Fruit fly (Drosophila melanogaster) whole organism, adult: ENCODE results near the gene ec.

Source experiments
- CG11617 ChIP-seq: fragments of 200-800 bp; sonication (Bioruptor generic); optimal IDR thresholded peaks from 2 replicates; lab custom pipeline; 2017; ENCODE audit warnings: mild to moderate bottlenecking, missing biosample characterization, missing genetic modification reagents, missing genetic modification characterization
- CG12768 ChIP-seq: fragments of 200-800 bp; sonication (Bioruptor generic); optimal IDR thresholded peaks from 2 replicates; lab custom pipeline; 2017; ENCODE audit warnings: missing biosample characterization, missing genetic modification characterization, mild to moderate bottlenecking, moderate library complexity, missing genetic modification reagents
- CG33017 ChIP-seq: fragments of 200-800 bp; sonication (Bioruptor generic); optimal IDR thresholded peaks from 2 replicates; lab custom pipeline; 2018; ENCODE audit warnings: missing biosample characterization, mild to moderate bottlenecking, missing genetic modification characterization, moderate library complexity
- CG7045 ChIP-seq: fragments of 200-800 bp; sonication (Bioruptor generic); optimal IDR thresholded peaks from 2 replicates; lab custom pipeline; 2017; ENCODE audit warnings: missing biosample characterization, mild to moderate bottlenecking, missing genetic modification characterization
- CG7101 ChIP-seq: fragments of 200-800 bp; sonication (Bioruptor generic); optimal IDR thresholded peaks from 2 replicates; lab custom pipeline; 2018; ENCODE audit warnings: missing biosample characterization, mild to moderate bottlenecking, missing genetic modification characterization, moderate library complexity
- Crg-1 ChIP-seq: fragments of 200-800 bp; sonication (Bioruptor generic); optimal IDR thresholded peaks from 2 replicates; lab custom pipeline; 2016; ENCODE audit warnings: missing biosample characterization, missing genetic modification characterization
- Mnt ChIP-seq: fragments of 200-800 bp; sonication (Bioruptor generic); optimal IDR thresholded peaks from 2 replicates; lab custom pipeline; 2016; ENCODE audit warnings: missing biosample characterization, mild to moderate bottlenecking, missing genetic modification characterization
- bab1 ChIP-seq: fragments of 200-800 bp; sonication (Bioruptor generic); optimal IDR thresholded peaks from 3 replicates; lab custom pipeline; 2019; ENCODE audit warnings: missing biosample characterization, mild to moderate bottlenecking, missing genetic modification characterization, moderate library complexity
- cic ChIP-seq: fragments of 200-800 bp; sonication (Bioruptor generic); optimal IDR thresholded peaks from 2 replicates; lab custom pipeline; 2017; ENCODE audit warnings: missing biosample characterization, mild to moderate bottlenecking, missing genetic modification characterization, moderate library complexity
- kay ChIP-seq: fragments of 200-800 bp; sonication (Bioruptor generic); peaks from one replicate; lab custom pipeline; 2016; ENCODE audit warnings: missing biosample characterization, missing genetic modification characterization, borderline replicate concordance
- tj ChIP-seq: fragments of 200-800 bp; sonication (Bioruptor generic); optimal IDR thresholded peaks from 3 replicates; lab custom pipeline; 2017; ENCODE audit warnings: missing biosample characterization, mild to moderate bottlenecking, missing genetic modification characterization, moderate library complexity

DNA sequence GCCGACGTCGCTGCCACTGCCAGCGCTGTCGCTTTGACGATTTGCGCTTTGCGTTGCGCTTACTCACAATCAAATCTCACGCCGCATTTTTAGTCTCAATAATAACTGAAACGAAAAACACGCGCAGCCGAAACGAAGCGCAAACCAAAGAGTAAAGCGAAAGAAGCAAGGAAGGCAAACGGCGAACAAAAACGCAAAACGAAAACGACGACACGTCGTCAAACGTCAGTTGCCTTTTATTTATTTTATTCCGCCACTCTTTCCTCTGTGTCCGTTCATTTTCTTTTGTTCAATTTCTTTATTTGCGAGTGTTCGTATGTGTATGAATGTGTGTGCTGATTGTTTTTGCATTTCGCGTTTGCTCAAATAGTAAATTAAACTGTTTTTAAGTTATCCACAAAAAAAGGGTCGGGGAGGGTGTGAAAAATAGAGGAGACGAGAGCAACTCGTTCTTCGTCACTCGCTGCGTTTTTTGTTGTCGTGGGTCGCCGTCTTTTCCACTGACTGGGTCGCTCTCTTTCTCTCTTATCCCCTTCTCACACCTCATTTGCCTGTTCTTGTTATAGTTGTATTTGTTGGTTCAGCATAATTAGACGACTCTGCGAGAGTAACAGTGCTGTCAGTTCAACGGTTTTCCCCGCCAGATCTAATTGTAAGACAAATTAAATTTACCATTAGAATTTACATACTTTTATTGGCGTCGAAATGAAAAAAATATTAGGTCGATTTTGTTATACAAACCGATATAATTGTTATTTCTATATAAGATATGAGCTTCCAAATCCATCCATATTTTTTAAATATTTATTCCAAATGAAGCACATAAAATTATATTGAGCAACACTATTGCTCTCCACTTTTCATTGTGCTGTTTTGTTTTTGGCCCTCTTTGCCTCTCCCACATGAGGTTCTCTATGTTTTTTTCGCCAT lies 38.4 kb upstream of the ec start:
- TF ChIP-seq CG12768 (GFP tag; lab: Kevin White, UChicago) (no peak), Crg-1 (GFP tag; lab: Kevin White, UChicago) (no peak), bab1 (GFP tag; lab: Kevin White, UChicago) (peak; percentile 89), tj (GFP tag; lab: Kevin White, UChicago) (peak; percentile 82), Mnt (GFP tag; lab: Kevin White, UChicago) (peak; percentile 37), kay (peak; percentile 97), CG11617 (GFP tag; lab: Kevin White, UChicago) (peak; percentile 63), cic (GFP tag; lab: Kevin White, UChicago) (peak; percentile 29), CG7045 (GFP tag; lab: Kevin White, UChicago) (peak; percentile 8), CG33017 (peak; percentile 44), CG7101 (tag; lab: Kevin White, UChicago) (peak; percentile 85)
